Fruit fly (Drosophila melanogaster) whole organism, embryonic: ENCODE results near the gene CG9550.
A peak's percentile ranks its signal among the peaks of the same experiment; 100 is the strongest.

Experiments
- Adf1 ChIP-seq: fragments of 200-800 bp; sonication (Bioruptor generic); IDR thresholded peaks from 2 replicates; pipeline ENCODE4 v1.3.6; 2022; ENCODE audit warnings: missing biosample characterization, missing genetic modification characterization
- Bteb2 ChIP-seq: fragments of 200-800 bp; sonication (Bioruptor generic); optimal IDR thresholded peaks from 2 replicates; lab custom pipeline; 2016; ENCODE audit warnings: missing biosample characterization, missing genetic modification characterization
- CG10959 ChIP-seq: fragments of 200-800 bp; sonication (Bioruptor generic); IDR thresholded peaks from 2 replicates; pipeline ENCODE4 v1.3.6; 2022; ENCODE audit warnings: missing biosample characterization, missing genetic modification characterization
- CG11695 ChIP-seq: fragments of 200-800 bp; sonication (Bioruptor generic); IDR thresholded peaks from 3 replicates; pipeline ENCODE4 v1.3.6; 2022; ENCODE audit warnings: missing biosample characterization, missing genetic modification characterization
- CG13123 ChIP-seq: fragments of 200-800 bp; sonication (Bioruptor generic); optimal IDR thresholded peaks from 2 replicates; lab custom pipeline; 2016; ENCODE audit warnings: missing biosample characterization, missing genetic modification characterization
- CG15479 ChIP-seq: fragments of 200-800 bp; sonication (Bioruptor generic); optimal IDR thresholded peaks from 3 replicates; lab custom pipeline; 2019; ENCODE audit warnings: missing biosample characterization, mild to moderate bottlenecking, missing genetic modification characterization, moderate library complexity
- CG1647 ChIP-seq: fragments of 200-800 bp; sonication (Bioruptor generic); optimal IDR thresholded peaks from 3 replicates; lab custom pipeline; 2016; ENCODE audit warnings: missing biosample characterization, missing genetic modification characterization
- CG18476 ChIP-seq: fragments of 200-800 bp; sonication (Bioruptor generic); optimal IDR thresholded peaks from 2 replicates; lab custom pipeline; 2016; ENCODE audit warnings: missing biosample characterization, mild to moderate bottlenecking, missing genetic modification characterization
- CG3065 ChIP-seq: fragments of 200-800 bp; sonication (Bioruptor generic); optimal IDR thresholded peaks from 2 replicates; lab custom pipeline; 2016; ENCODE audit warnings: missing biosample characterization, missing genetic modification characterization
- CG3163 ChIP-seq: fragments of 200-800 bp; sonication (Bioruptor generic); optimal IDR thresholded peaks from 3 replicates; lab custom pipeline; 2016; ENCODE audit warnings: missing biosample characterization, missing genetic modification characterization
- CG3281 ChIP-seq: fragments of 200-800 bp; sonication (Bioruptor generic); optimal IDR thresholded peaks from 3 replicates; lab custom pipeline; 2017; ENCODE audit warnings: missing biosample characterization, mild to moderate bottlenecking, missing genetic modification characterization
- CG34224 ChIP-seq: fragments of 200-800 bp; sonication (Bioruptor generic); IDR thresholded peaks from 3 replicates; pipeline ENCODE4 v1.3.6; 2022; ENCODE audit warnings: missing biosample characterization, missing genetic modification characterization; ENCODE audit not compliant: partially characterized antibody
- CG34376 ChIP-seq: fragments of 200-800 bp; sonication (Bioruptor generic); optimal IDR thresholded peaks from 2 replicates; lab custom pipeline; 2018; ENCODE audit warnings: missing biosample characterization, mild to moderate bottlenecking, missing genetic modification characterization
- CG4730 ChIP-seq: fragments of 200-800 bp; sonication (Bioruptor generic); IDR thresholded peaks from 2 replicates; pipeline ENCODE4 v1.3.6; 2022; ENCODE audit warnings: missing biosample characterization, missing genetic modification characterization
- CG6254 ChIP-seq: fragments of 200-800 bp; sonication (Bioruptor generic); optimal IDR thresholded peaks from 3 replicates; lab custom pipeline; 2017; ENCODE audit warnings: mild to moderate bottlenecking, missing biosample characterization, missing genetic modification reagents, missing genetic modification characterization
- CrebB ChIP-seq: fragments of 200-800 bp; sonication (Bioruptor generic); optimal IDR thresholded peaks from 3 replicates; lab custom pipeline; 2018; ENCODE audit warnings: missing biosample characterization, mild to moderate bottlenecking, missing genetic modification characterization
- D19A ChIP-seq: fragments of 200-800 bp; optimal IDR thresholded peaks from 3 replicates; lab custom pipeline; 2019; ENCODE audit warnings: missing biosample characterization, mild to moderate bottlenecking, missing genetic modification characterization, moderate library complexity
- Dek ChIP-seq: fragments of 200-800 bp; sonication (Bioruptor generic); optimal IDR thresholded peaks from 3 replicates; lab custom pipeline; 2019; ENCODE audit warnings: missing biosample characterization, mild to moderate bottlenecking, missing genetic modification characterization, moderate library complexity
- Elba2 ChIP-seq: fragments of 200-800 bp; sonication (Bioruptor generic); optimal IDR thresholded peaks from 3 replicates; lab custom pipeline; 2016; ENCODE audit warnings: missing biosample characterization, missing genetic modification characterization
- Ets65A ChIP-seq: fragments of 200-800 bp; sonication (Bioruptor generic); peaks from one replicate; lab custom pipeline; 2016; ENCODE audit warnings: missing biosample characterization, missing genetic modification characterization
- Fer3 ChIP-seq: fragments of 200-800 bp; sonication (Bioruptor generic); optimal IDR thresholded peaks from 2 replicates; lab custom pipeline; 2018; ENCODE audit warnings: missing biosample characterization, mild to moderate bottlenecking, missing genetic modification characterization, moderate library complexity
- Gug ChIP-seq: fragments of 200-800 bp; sonication (Bioruptor generic); IDR thresholded peaks from 4 replicates; pipeline ENCODE4 v1.3.6; 2022; ENCODE audit warnings: missing biosample characterization, missing genetic modification characterization
- Mrtf ChIP-seq: fragments of 200-800 bp; sonication (Bioruptor generic); IDR thresholded peaks from 3 replicates; pipeline ENCODE4 v1.3.6; 2022; ENCODE audit warnings: missing biosample characterization, missing genetic modification characterization
- NC2α ChIP-seq: fragments of 200-800 bp; sonication (Bioruptor generic); optimal IDR thresholded peaks from 2 replicates; lab custom pipeline; 2016; ENCODE audit warnings: missing biosample characterization, missing genetic modification characterization
- NFAT ChIP-seq: fragments of 200-800 bp; sonication (Bioruptor generic); IDR thresholded peaks from 2 replicates; pipeline ENCODE4 v1.3.6; 2022; ENCODE audit warnings: missing biosample characterization, missing genetic modification characterization
- Oli ChIP-seq: fragments of 200-800 bp; sonication (Bioruptor generic); optimal IDR thresholded peaks from 2 replicates; lab custom pipeline; 2018; ENCODE audit warnings: missing biosample characterization, mild to moderate bottlenecking, missing genetic modification characterization, moderate library complexity
- Opbp ChIP-seq: fragments of 200-800 bp; sonication (Bioruptor generic); IDR thresholded peaks from 3 replicates; pipeline ENCODE4 v1.3.6; 2022; ENCODE audit warnings: missing biosample characterization, missing genetic modification characterization; ENCODE audit not compliant: partially characterized antibody
- Pdp1 ChIP-seq, 2 experiments: fragments of 200-800 bp; sonication (Bioruptor generic); optimal IDR thresholded peaks; 3 replicates each; lab custom pipeline; 2016; ENCODE audit warnings: missing biosample characterization in 2 of 2, missing genetic modification characterization in 2 of 2, mild to moderate bottlenecking in 1 of 2, moderate library complexity in 1 of 2
- Spps ChIP-seq: fragments of 200-800 bp; sonication (Bioruptor generic); optimal IDR thresholded peaks from 2 replicates; lab custom pipeline; 2018; ENCODE audit warnings: missing biosample characterization, mild to moderate bottlenecking, missing genetic modification characterization
- ap ChIP-seq: fragments of 200-800 bp; sonication (Bioruptor generic); IDR thresholded peaks from 2 replicates; pipeline ENCODE4 v1.3.6; 2022; ENCODE audit warnings: missing biosample characterization, missing genetic modification characterization
- ara ChIP-seq: fragments of 200-800 bp; sonication (Bioruptor generic); IDR thresholded peaks from 2 replicates; pipeline ENCODE4 v1.3.6; 2022; ENCODE audit warnings: missing biosample characterization, missing genetic modification characterization
- cg ChIP-seq: fragments of 200-800 bp; sonication (Bioruptor generic); optimal IDR thresholded peaks from 3 replicates; lab custom pipeline; 2019; ENCODE audit warnings: missing biosample characterization, mild to moderate bottlenecking, missing genetic modification characterization, moderate library complexity
- crp ChIP-seq, 2 experiments: fragments of 200-800 bp; sonication (Bioruptor generic); optimal IDR thresholded peaks; 2 replicates in 1 of 2; 3 replicates in 1 of 2; lab custom pipeline; 2017; ENCODE audit warnings: missing biosample characterization in 2 of 2, missing genetic modification characterization in 2 of 2, mild to moderate bottlenecking in 1 of 2, moderate library complexity in 1 of 2
- eve ChIP-seq, 2 experiments: fragments of >200 bp; optimal IDR thresholded peaks; 2 replicates each; lab custom pipeline; 2017; ENCODE audit warnings: missing biosample characterization in 2 of 2, missing genetic modification characterization in 2 of 2
- fu2 ChIP-seq: fragments of 200-800 bp; sonication (Bioruptor generic); optimal IDR thresholded peaks from 2 replicates; lab custom pipeline; 2016; ENCODE audit warnings: missing biosample characterization, missing genetic modification characterization
- hkb ChIP-seq, 2 experiments: fragments of 200-800 bp in 1 of 2; fragments of >200 bp in 1 of 2; sonication (Bioruptor generic) in 1 of 2; IDR thresholded peaks in 1 of 2; optimal IDR thresholded peaks in 1 of 2; 2 replicates each; pipeline versions ENCODE4 v1.3.6 to Lab custom; 2017 to 2022; ENCODE audit warnings: missing biosample characterization in 1 of 2, missing genetic modification characterization in 1 of 2
- mam ChIP-seq: fragments of 200-800 bp; sonication (Bioruptor generic); optimal IDR thresholded peaks from 3 replicates; lab custom pipeline; 2016; ENCODE audit warnings: missing biosample characterization, missing genetic modification characterization
- odd ChIP-seq: fragments of 200-800 bp; sonication (Bioruptor generic); optimal IDR thresholded peaks from 2 replicates; lab custom pipeline; 2017; ENCODE audit warnings: missing biosample characterization, mild to moderate bottlenecking, missing genetic modification characterization
- peb ChIP-seq: fragments of 200-800 bp; sonication (Bioruptor generic); IDR thresholded peaks from 2 replicates; pipeline ENCODE4 v1.3.6; 2022; ENCODE audit warnings: missing biosample characterization, missing genetic modification characterization
- pnt ChIP-seq: fragments of 200-800 bp; sonication (Bioruptor generic); optimal IDR thresholded peaks from 3 replicates; lab custom pipeline; 2016; ENCODE audit warnings: missing biosample characterization, missing genetic modification characterization
- psq ChIP-seq: fragments of 200-800 bp; sonication (Bioruptor generic); optimal IDR thresholded peaks from 2 replicates; lab custom pipeline; 2017; ENCODE audit warnings: missing biosample characterization, missing genetic modification characterization
- row ChIP-seq: fragments of 200-800 bp; sonication (Bioruptor generic); IDR thresholded peaks from 3 replicates; pipeline ENCODE4 v1.3.6; 2022; ENCODE audit warnings: missing biosample characterization, missing genetic modification characterization
- run ChIP-seq: fragments of 200-800 bp; sonication (Bioruptor generic); optimal IDR thresholded peaks from 3 replicates; lab custom pipeline; 2018; ENCODE audit warnings: missing biosample characterization, mild to moderate bottlenecking, missing genetic modification characterization
- sima ChIP-seq: fragments of 200-800 bp; sonication (Bioruptor generic); optimal IDR thresholded peaks from 2 replicates; lab custom pipeline; 2016; ENCODE audit warnings: missing biosample characterization, missing genetic modification characterization
- tgo ChIP-seq: fragments of 200-800 bp; sonication (Bioruptor generic); IDR thresholded peaks from 3 replicates; pipeline ENCODE4 v1.3.6; 2022; ENCODE audit warnings: missing biosample characterization, missing genetic modification characterization
- tna ChIP-seq: fragments of 200-800 bp; sonication (Bioruptor generic); IDR thresholded peaks from 2 replicates; pipeline ENCODE4 v1.3.6; 2022; ENCODE audit warnings: missing biosample characterization, missing genetic modification characterization; ENCODE audit not compliant: partially characterized antibody
- zen2 ChIP-seq: fragments of 200-800 bp; sonication (Bioruptor generic); IDR thresholded peaks from 3 replicates; pipeline ENCODE4 v1.3.6; 2022; ENCODE audit warnings: missing biosample characterization, missing genetic modification characterization; ENCODE audit not compliant: partially characterized antibody
- zf30C ChIP-seq: fragments of 200-800 bp; sonication (Bioruptor generic); optimal IDR thresholded peaks from 3 replicates; lab custom pipeline; 2018; ENCODE audit warnings: missing biosample characterization, mild to moderate bottlenecking, missing genetic modification characterization
- zfh1 ChIP-seq: fragments of 200-800 bp; sonication (Bioruptor generic); IDR thresholded peaks from 3 replicates; pipeline ENCODE4 v1.3.6; 2022; ENCODE audit warnings: missing biosample characterization, missing genetic modification characterization
- zfh2 ChIP-seq: fragments of 200-800 bp; sonication (Bioruptor generic); optimal IDR thresholded peaks from 2 replicates; lab custom pipeline; 2016; ENCODE audit warnings: missing biosample characterization, missing genetic modification characterization

The CG9550 gene

DNA sequence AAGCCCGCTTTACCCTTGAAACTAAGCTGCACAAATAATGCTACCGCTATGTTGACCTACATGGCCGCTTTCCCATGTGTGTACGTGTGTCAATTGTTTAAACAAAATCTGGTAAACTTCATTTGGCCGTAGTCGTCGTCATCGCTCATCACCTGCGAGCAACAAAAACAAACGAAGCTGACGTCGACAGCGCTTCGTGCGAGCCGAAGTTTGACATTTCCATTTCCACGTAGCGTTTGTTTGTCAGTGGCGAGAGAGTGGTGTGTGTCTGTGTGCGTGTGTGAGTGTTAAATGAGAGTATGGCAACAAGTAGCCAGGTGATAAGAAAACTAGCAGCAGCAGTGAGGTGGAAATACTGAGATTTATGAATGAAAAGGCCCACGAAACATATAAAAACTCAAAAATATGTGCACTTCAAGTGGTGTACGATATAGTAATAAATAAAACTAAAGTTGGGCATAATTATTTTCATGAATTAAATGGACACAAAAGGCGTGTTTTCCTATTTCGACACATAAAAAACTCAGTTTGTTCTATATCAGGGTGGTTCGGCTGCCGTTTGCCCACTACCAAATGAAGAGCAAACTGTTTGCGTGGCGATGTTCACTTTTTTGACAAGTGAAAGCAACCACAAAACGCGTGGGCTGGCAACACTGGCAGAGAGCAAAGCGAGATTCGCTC is 17.5 kb upstream of the CG9550 start (continued):
- no peak for TF ChIP-seq ap (GFP tag; lab: Robert Waterston, UW)
- TF ChIP-seq sima (GFP tag; lab: Kevin White, UChicago): no peak
- no peak for TF ChIP-seq Mrtf (GFP tag; lab: Robert Waterston, UW)
- TF ChIP-seq D19A (tag; lab: Kevin White, UChicago): peak; percentile 42
- TF ChIP-seq Pdp1 (GFP tag; optimal IDR thresholded peaks at IDR 0.05; lab: Kevin White, UChicago): no peak
- no peak for TF ChIP-seq mam (GFP tag; lab: Kevin White, UChicago)
- peak; percentile 24 for TF ChIP-seq fu2 (GFP tag; lab: Kevin White, UChicago)
- peak; percentile 4 for TF ChIP-seq CG18476
- peak; percentile 52 for TF ChIP-seq Fer3 (tag; lab: Kevin White, UChicago)
- no peak for TF ChIP-seq hkb (optimal IDR thresholded peaks at IDR 0.05; lab: Kevin White, UChicago)
- peak; percentile 47 for TF ChIP-seq hkb (GFP tag; IDR thresholded peaks at IDR 0.05; lab: Robert Waterston, UW)
- TF ChIP-seq CG1647 (GFP tag; lab: Kevin White, UChicago): no peak
- TF ChIP-seq CG15479 (GFP tag; lab: Kevin White, UChicago): no peak
- TF ChIP-seq CG13123 (GFP tag; lab: Kevin White, UChicago): no peak
- TF ChIP-seq tgo (GFP tag; lab: Robert Waterston, UW): no peak
- TF ChIP-seq psq: no peak
- TF ChIP-seq pnt (GFP tag; lab: Kevin White, UChicago): peak; percentile 9
- TF ChIP-seq zfh1 (GFP tag; lab: Robert Waterston, UW): no peak
- TF ChIP-seq zfh2: no peak
- TF ChIP-seq Opbp (GFP tag; lab: Robert Waterston, UW): no peak
- peak; percentile 69 for TF ChIP-seq Adf1 (GFP tag; lab: Robert Waterston, UW)
- TF ChIP-seq odd (GFP tag; lab: Kevin White, UChicago): peak; percentile 28
- TF ChIP-seq NC2α: no peak
- TF ChIP-seq peb: no peak
- no peak for TF ChIP-seq ara (GFP tag; lab: Robert Waterston, UW)
- TF ChIP-seq CG10959 (GFP tag; lab: Robert Waterston, UW): no peak
- no peak for TF ChIP-seq eve (GFP tag; optimal IDR thresholded peaks at IDR 0.05; lab: Kevin White, UChicago)
- TF ChIP-seq CG34224: no peak
- TF ChIP-seq CG6254: peak; percentile 27
- TF ChIP-seq zf30C (GFP tag; lab: Kevin White, UChicago): no peak
- TF ChIP-seq tna (GFP tag; lab: Robert Waterston, UW): no peak
- TF ChIP-seq Gug: no peak
- TF ChIP-seq CG3065 (GFP tag; lab: Kevin White, UChicago): no peak
- TF ChIP-seq run (tag; lab: Kevin White, UChicago): no peak
- TF ChIP-seq zen2 (GFP tag; lab: Robert Waterston, UW): no peak
- TF ChIP-seq CG11695 (GFP tag; lab: Robert Waterston, UW): peak; percentile 41; the same call in 2 of the 3 replicates
- no peak for TF ChIP-seq Elba2 (GFP tag; lab: Kevin White, UChicago)
- TF ChIP-seq CrebB: peak; percentile 82
- TF ChIP-seq Dek (tag; lab: Kevin White, UChicago): peak; percentile 8
- TF ChIP-seq cg (GFP tag; lab: Kevin White, UChicago): peak; percentile 90
- TF ChIP-seq CG34376 (GFP tag; lab: Kevin White, UChicago): peak; percentile 71
- TF ChIP-seq Spps (tag; lab: Kevin White, UChicago): no peak
- no peak for TF ChIP-seq crp (GFP tag; optimal IDR thresholded peaks at IDR 0.05; lab: Kevin White, UChicago)
- TF ChIP-seq CG3281: peak; percentile 43
- TF ChIP-seq CG4730 (GFP tag; lab: Robert Waterston, UW): no peak
- no peak for TF ChIP-seq Ets65A (GFP tag; lab: Kevin White, UChicago)
- TF ChIP-seq NFAT (GFP tag; lab: Robert Waterston, UW): peak; percentile 27; the same call in 1 of the 2 replicates
- no peak for TF ChIP-seq CG3163
- TF ChIP-seq Bteb2 (GFP tag; lab: Kevin White, UChicago): no peak
- TF ChIP-seq row (GFP tag; lab: Robert Waterston, UW): peak; percentile 36; the same call in 2 of the 3 replicates
- no peak for TF ChIP-seq Oli
